Comparison of ENCODE assay signal across 1 fruit fly cellular context in genomic region chr3L:21382158-21382610, dm6.
TF ChIP-seq lines count a peak whose summit lies in the region.

rgn (plus strand) TSS chr3L:21382501.

TF ChIP-seq in whole organism, embryonic, 481 proteins besides CTCF, POLR2A, EP300 and RAD21 (continued from another document):
- no peak; the same call in 2 of the 3 replicates for TF ChIP-seq sr (GFP tag; IDR thresholded peaks at IDR 0.05; lab: Robert Waterston, UW)
- TF ChIP-seq MTF-1 (GFP tag; optimal IDR thresholded peaks at IDR 0.05; lab: Kevin White, UChicago; ENCODE audit: borderline replicate concordance) = no peak
- 0 out of 3 replicates have a peak, but pooled peaks have one; percentile 51 for TF ChIP-seq otp (GFP tag; IDR thresholded peaks at IDR 0.05; lab: Robert Waterston, UW)
- no peak for TF ChIP-seq cg (GFP tag; optimal IDR thresholded peaks at IDR 0.05; lab: Kevin White, UChicago)
- TF ChIP-seq E2f1 (GFP tag; IDR thresholded peaks at IDR 0.05; lab: Robert Waterston, UW) = peak; percentile 77
- TF ChIP-seq CHES-1-like (GFP tag; optimal IDR thresholded peaks at IDR 0.05; lab: Kevin White, UChicago) = peak; percentile 47
- peak; percentile 50 for TF ChIP-seq CG8281 (tag; optimal IDR thresholded peaks at IDR 0.05; lab: Kevin White, UChicago)
- no peak for TF ChIP-seq CG2129 (GFP tag; IDR thresholded peaks at IDR 0.05; lab: Robert Waterston, UW; ENCODE audit: partially characterized antibody)
- peak; percentile 70 for TF ChIP-seq Myb (GFP tag; optimal IDR thresholded peaks at IDR 0.05; lab: Kevin White, UChicago)
- TF ChIP-seq Ets65A (GFP tag; lab: Kevin White, UChicago) = peak; percentile 91
- peak; percentile 79 for TF ChIP-seq Ptx1 (GFP tag; IDR thresholded peaks at IDR 0.05; lab: Robert Waterston, UW)
- TF ChIP-seq eyg (GFP tag; optimal IDR thresholded peaks at IDR 0.05; lab: Kevin White, UChicago) = peak; percentile 64
- TF ChIP-seq CG18476 (GFP tag; optimal IDR thresholded peaks at IDR 0.05; lab: Kevin White, UChicago) = peak; percentile 22
- peak; percentile 33 for TF ChIP-seq Dip3 (GFP tag; optimal IDR thresholded peaks at IDR 0.05; lab: Kevin White, UChicago)
- no peak for TF ChIP-seq vfl (GFP tag; optimal IDR thresholded peaks at IDR 0.05; lab: Kevin White, UChicago)
- peak; percentile 71; the same call in 1 of the 3 replicates for TF ChIP-seq CG34422 (GFP tag; IDR thresholded peaks at IDR 0.05; lab: Robert Waterston, UW)
- TF ChIP-seq Sry-δ (GFP tag; optimal IDR thresholded peaks at IDR 0.05; lab: Kevin White, UChicago) = peak; percentile 9
- TF ChIP-seq zen2 (GFP tag; IDR thresholded peaks at IDR 0.05; lab: Robert Waterston, UW; ENCODE audit: partially characterized antibody) = no peak
- no peak for TF ChIP-seq CG4360 (GFP tag; IDR thresholded peaks at IDR 0.05; lab: Robert Waterston, UW)
- peak; percentile 63; the same call in 2 of the 3 replicates for TF ChIP-seq C15 (GFP tag; IDR thresholded peaks at IDR 0.05; lab: Robert Waterston, UW)
- TF ChIP-seq nau (GFP tag; optimal IDR thresholded peaks at IDR 0.05; lab: Kevin White, UChicago) = peak; percentile 29
- TF ChIP-seq Hey (tag; optimal IDR thresholded peaks at IDR 0.05; lab: Kevin White, UChicago) = no peak
- no peak for TF ChIP-seq knrl (GFP tag; IDR thresholded peaks at IDR 0.05; lab: Robert Waterston, UW; ENCODE audit: partially characterized antibody)
- TF ChIP-seq gcm (GFP tag; optimal IDR thresholded peaks at IDR 0.05; lab: Kevin White, UChicago) = peak; percentile 44
- TF ChIP-seq zfh2 (GFP tag; optimal IDR thresholded peaks at IDR 0.05; lab: Kevin White, UChicago) = peak; percentile 59
- peak; percentile 52 for TF ChIP-seq CG1603 (tag; optimal IDR thresholded peaks at IDR 0.05; lab: Kevin White, UChicago)
- peak; percentile 50 for TF ChIP-seq CG5180 (GFP tag; optimal IDR thresholded peaks at IDR 0.05; lab: Kevin White, UChicago)
- TF ChIP-seq tin (GFP tag; optimal IDR thresholded peaks at IDR 0.05; lab: Kevin White, UChicago) = peak; percentile 65
- TF ChIP-seq da (GFP tag; optimal IDR thresholded peaks at IDR 0.05; lab: Kevin White, UChicago) = no peak
- no peak for TF ChIP-seq CG12744 (GFP tag; optimal IDR thresholded peaks at IDR 0.05; lab: Kevin White, UChicago)
- TF ChIP-seq TFAM (GFP tag; optimal IDR thresholded peaks at IDR 0.05; lab: Kevin White, UChicago) = no peak
- peak; percentile 55 for TF ChIP-seq oc (tag; optimal IDR thresholded peaks at IDR 0.05; lab: Kevin White, UChicago)
- TF ChIP-seq nerfin-1 (tag; optimal IDR thresholded peaks at IDR 0.05; lab: Kevin White, UChicago) = peak; percentile 26
- peak; percentile 85 for TF ChIP-seq CG18619 (GFP tag; optimal IDR thresholded peaks at IDR 0.05; lab: Kevin White, UChicago)
- TF ChIP-seq caup (GFP tag; optimal IDR thresholded peaks at IDR 0.05; lab: Kevin White, UChicago; ENCODE audit: severe bottlenecking) = peak; percentile 91
- TF ChIP-seq CG7357 (GFP tag; IDR thresholded peaks at IDR 0.05; lab: Robert Waterston, UW) = peak; percentile 52; the same call in 1 of the 3 replicates
- TF ChIP-seq eve (GFP tag; optimal IDR thresholded peaks at IDR 0.05; lab: Kevin White, UChicago) = no peak
- TF ChIP-seq CG11560 (tag; IDR thresholded peaks at IDR 0.05; lab: Robert Waterston, UW) = no peak
- no peak for TF ChIP-seq Doc3 (GFP tag; IDR thresholded peaks at IDR 0.05; lab: Robert Waterston, UW; ENCODE audit: partially characterized antibody)
